Fruit fly (Drosophila melanogaster) whole organism, embryonic: ENCODE data around the gene Hph.

Source experiments
- Asciz ChIP-seq: fragments of 200-800 bp; sonication (Bioruptor generic); optimal IDR thresholded peaks from 2 replicates; lab custom pipeline; 2017; ENCODE audit warnings: missing biosample characterization, mild to moderate bottlenecking, missing genetic modification characterization, missing genetic modification reagents
- CG10147 ChIP-seq: fragments of 200-800 bp; sonication (Bioruptor generic); optimal IDR thresholded peaks from 2 replicates; lab custom pipeline; 2019; ENCODE audit warnings: missing biosample characterization, mild to moderate bottlenecking, missing genetic modification characterization, moderate library complexity
- CG12219 ChIP-seq: fragments of 200-800 bp; sonication (Bioruptor generic); optimal IDR thresholded peaks from 3 replicates; lab custom pipeline; 2018; ENCODE audit warnings: missing biosample characterization, mild to moderate bottlenecking, missing genetic modification characterization
- CG12659 ChIP-seq: fragments of 200-800 bp; sonication (Bioruptor generic); optimal IDR thresholded peaks from 3 replicates; lab custom pipeline; 2017; ENCODE audit warnings: mild to moderate bottlenecking, missing biosample characterization, missing genetic modification reagents, missing genetic modification characterization
- CG12769 ChIP-seq: fragments of 200-800 bp; sonication (Bioruptor generic); optimal IDR thresholded peaks from 2 replicates; lab custom pipeline; 2019; ENCODE audit warnings: missing biosample characterization, mild to moderate bottlenecking, missing genetic modification characterization, moderate library complexity
- CG15073 ChIP-seq: fragments of 200-800 bp; sonication (Bioruptor generic); optimal IDR thresholded peaks from 2 replicates; lab custom pipeline; 2016; ENCODE audit warnings: missing biosample characterization, missing genetic modification characterization
- CG15479 ChIP-seq: fragments of 200-800 bp; sonication (Bioruptor generic); optimal IDR thresholded peaks from 3 replicates; lab custom pipeline; 2019; ENCODE audit warnings: missing biosample characterization, mild to moderate bottlenecking, missing genetic modification characterization, moderate library complexity
- CG3163 ChIP-seq: fragments of 200-800 bp; sonication (Bioruptor generic); optimal IDR thresholded peaks from 3 replicates; lab custom pipeline; 2016; ENCODE audit warnings: missing biosample characterization, missing genetic modification characterization
- CG7357 ChIP-seq: fragments of 200-800 bp; sonication (Bioruptor generic); IDR thresholded peaks from 3 replicates; pipeline ENCODE4 v1.3.6; 2022; ENCODE audit warnings: missing biosample characterization, missing genetic modification characterization
- CG7963 ChIP-seq: fragments of 200-800 bp; sonication (Bioruptor generic); IDR thresholded peaks from 3 replicates; pipeline ENCODE4 v1.3.6; 2022; ENCODE audit warnings: missing biosample characterization, missing genetic modification characterization; ENCODE audit not compliant: partially characterized antibody
- CG8359 ChIP-seq: fragments of 200-800 bp; sonication (Bioruptor generic); optimal IDR thresholded peaks from 2 replicates; lab custom pipeline; 2017; ENCODE audit warnings: missing biosample characterization, mild to moderate bottlenecking, missing genetic modification characterization, borderline replicate concordance
- CG9609 ChIP-seq: fragments of 200-800 bp; sonication (Bioruptor generic); optimal IDR thresholded peaks from 3 replicates; lab custom pipeline; 2016; ENCODE audit warnings: missing biosample characterization, missing genetic modification characterization
- Dll ChIP-seq: fragments of 200-800 bp; sonication (Bioruptor generic); IDR thresholded peaks from 4 replicates; pipeline ENCODE4 v1.3.6; 2022; ENCODE audit warnings: missing biosample characterization, missing genetic modification characterization; ENCODE audit not compliant: partially characterized antibody
- Doc3 ChIP-seq: fragments of 200-800 bp; sonication (Bioruptor generic); IDR thresholded peaks from 3 replicates; pipeline ENCODE4 v1.3.6; 2022; ENCODE audit warnings: missing biosample characterization, missing genetic modification characterization; ENCODE audit not compliant: partially characterized antibody
- E2f1 ChIP-seq: fragments of 200-800 bp; sonication (Bioruptor generic); IDR thresholded peaks from 2 replicates; pipeline ENCODE4 v1.3.6; 2022; ENCODE audit warnings: missing biosample characterization, missing genetic modification characterization
- Fer1 ChIP-seq: fragments of 200-800 bp; sonication (Bioruptor generic); optimal IDR thresholded peaks from 2 replicates; lab custom pipeline; 2017; ENCODE audit warnings: missing biosample characterization, mild to moderate bottlenecking, missing genetic modification characterization
- HmgZ ChIP-seq: fragments of 200-800 bp; sonication (Bioruptor generic); optimal IDR thresholded peaks from 2 replicates; lab custom pipeline; 2018; ENCODE audit warnings: missing biosample characterization, mild to moderate bottlenecking, missing genetic modification characterization
- Hsf ChIP-seq: fragments of 200-800 bp; sonication (Bioruptor generic); optimal IDR thresholded peaks from 3 replicates; lab custom pipeline; 2016; ENCODE audit warnings: missing biosample characterization, missing genetic modification characterization
- NC2β ChIP-seq: fragments of 200-800 bp; sonication (Bioruptor generic); optimal IDR thresholded peaks from 2 replicates; lab custom pipeline; 2016; ENCODE audit warnings: missing biosample characterization, missing genetic modification characterization
- Neu2 ChIP-seq: fragments of 200-800 bp; sonication (Bioruptor generic); optimal IDR thresholded peaks from 3 replicates; lab custom pipeline; 2016; ENCODE audit warnings: missing biosample characterization, missing genetic modification characterization, borderline replicate concordance
- Nf-YB ChIP-seq: fragments of 200-800 bp; sonication (Bioruptor generic); optimal IDR thresholded peaks from 3 replicates; lab custom pipeline; 2019; ENCODE audit warnings: missing biosample characterization, mild to moderate bottlenecking, missing genetic modification characterization, moderate library complexity
- Ravus ChIP-seq: fragments of 200-800 bp; sonication (Bioruptor generic); IDR thresholded peaks from 2 replicates; pipeline ENCODE4 v1.3.6; 2022; ENCODE audit warnings: missing biosample characterization, missing genetic modification characterization
- Side ChIP-seq: fragments of 200-800 bp; sonication (Bioruptor generic); optimal IDR thresholded peaks from 2 replicates; lab custom pipeline; 2016; ENCODE audit warnings: missing biosample characterization, missing genetic modification characterization
- Spps ChIP-seq: fragments of 200-800 bp; sonication (Bioruptor generic); optimal IDR thresholded peaks from 2 replicates; lab custom pipeline; 2018; ENCODE audit warnings: missing biosample characterization, mild to moderate bottlenecking, missing genetic modification characterization
- Ssrp ChIP-seq: fragments of 200-800 bp; sonication (Bioruptor generic); optimal IDR thresholded peaks from 2 replicates; lab custom pipeline; 2018; ENCODE audit warnings: missing biosample characterization, mild to moderate bottlenecking, missing genetic modification characterization, moderate library complexity
- Taf1 ChIP-seq: fragments of 200-800 bp; sonication (Bioruptor generic); IDR thresholded peaks from 2 replicates; pipeline ENCODE4 v1.3.6; 2022; ENCODE audit warnings: missing biosample characterization, missing genetic modification characterization
- YL-1 ChIP-seq: fragments of 200-800 bp; sonication (Bioruptor generic); optimal IDR thresholded peaks from 3 replicates; lab custom pipeline; 2017; ENCODE audit warnings: missing biosample characterization, mild to moderate bottlenecking, missing genetic modification characterization
- ash1 ChIP-seq: fragments of 200-800 bp; sonication (Bioruptor generic); optimal IDR thresholded peaks from 2 replicates; lab custom pipeline; 2018; ENCODE audit warnings: missing biosample characterization, mild to moderate bottlenecking, missing genetic modification characterization
- az2 ChIP-seq: fragments of 200-800 bp; sonication (Bioruptor generic); optimal IDR thresholded peaks from 3 replicates; lab custom pipeline; 2016; ENCODE audit warnings: missing biosample characterization, missing genetic modification characterization
- bsh ChIP-seq, 2 experiments: fragments of 200-800 bp; sonication (Bioruptor generic); optimal IDR thresholded peaks; 2 replicates each; lab custom pipeline; 2017 to 2018; ENCODE audit warnings: mild to moderate bottlenecking in 2 of 2, missing biosample characterization in 2 of 2, missing genetic modification characterization in 2 of 2, moderate library complexity in 1 of 2
- chn ChIP-seq: fragments of 200-800 bp; sonication (Bioruptor generic); optimal IDR thresholded peaks from 2 replicates; lab custom pipeline; 2016; ENCODE audit warnings: missing biosample characterization, missing genetic modification characterization
- dm ChIP-seq: fragments of 200-800 bp; sonication (Bioruptor generic); optimal IDR thresholded peaks from 3 replicates; lab custom pipeline; 2016; ENCODE audit warnings: missing biosample characterization, missing genetic modification characterization
- dmrt11E ChIP-seq: fragments of 200-800 bp; sonication (Bioruptor generic); optimal IDR thresholded peaks from 3 replicates; lab custom pipeline; 2018; ENCODE audit warnings: missing biosample characterization, mild to moderate bottlenecking, missing genetic modification characterization, moderate library complexity
- gem ChIP-seq: fragments of 200-800 bp; sonication (Bioruptor generic); optimal IDR thresholded peaks from 2 replicates; lab custom pipeline; 2019; ENCODE audit warnings: missing biosample characterization, mild to moderate bottlenecking, missing genetic modification characterization, moderate library complexity
- hb ChIP-seq: fragments of 200-800 bp; sonication (Bioruptor generic); IDR thresholded peaks from 3 replicates; pipeline ENCODE4 v1.3.6; 2022; ENCODE audit warnings: missing biosample characterization, missing genetic modification characterization; ENCODE audit not compliant: partially characterized antibody
- hkb ChIP-seq, 2 experiments: fragments of 200-800 bp in 1 of 2; fragments of >200 bp in 1 of 2; sonication (Bioruptor generic) in 1 of 2; IDR thresholded peaks in 1 of 2; optimal IDR thresholded peaks in 1 of 2; 2 replicates each; pipeline versions ENCODE4 v1.3.6 to Lab custom; 2017 to 2022; ENCODE audit warnings: missing biosample characterization in 1 of 2, missing genetic modification characterization in 1 of 2
- lbe ChIP-seq: fragments of 200-800 bp; sonication (Bioruptor generic); optimal IDR thresholded peaks from 2 replicates; lab custom pipeline; 2016; ENCODE audit warnings: missing biosample characterization, mild to moderate bottlenecking, missing genetic modification characterization
- nmo ChIP-seq: fragments of 200-800 bp; sonication (Bioruptor generic); optimal IDR thresholded peaks from 2 replicates; lab custom pipeline; 2018; ENCODE audit warnings: missing biosample characterization, mild to moderate bottlenecking, missing genetic modification characterization, moderate library complexity
- org-1 ChIP-seq: fragments of 200-800 bp; sonication (Bioruptor generic); optimal IDR thresholded peaks from 2 replicates; lab custom pipeline; 2017; ENCODE audit warnings: missing biosample characterization, missing genetic modification characterization
- otp ChIP-seq: fragments of 200-800 bp; sonication (Bioruptor generic); IDR thresholded peaks from 3 replicates; pipeline ENCODE4, ENCODE4 v1.3.6; 2022; ENCODE audit warnings: missing biosample characterization, missing genetic modification characterization
- pan ChIP-seq, 4 experiments: fragments of >200 bp in 3 of 4; fragments of 200-800 bp in 1 of 4; sonication (Bioruptor generic) in 1 of 4; optimal IDR thresholded peaks in 3 of 4; IDR thresholded peaks in 1 of 4; 2 replicates each; pipeline versions ENCODE4 v1.3.6 to Lab custom; 2017 to 2022; ENCODE audit warnings: missing biosample characterization in 2 of 4, missing genetic modification characterization in 2 of 4, mixed read lengths in 1 of 4
- repo ChIP-seq: fragments of 200-800 bp; sonication (Bioruptor generic); optimal IDR thresholded peaks from 2 replicates; lab custom pipeline; 2016; ENCODE audit warnings: missing biosample characterization, missing genetic modification characterization
- sc ChIP-seq, 3 experiments: fragments of >200 bp in 2 of 3; fragments of 200-800 bp in 1 of 3; sonication (Bioruptor generic) in 1 of 3; optimal IDR thresholded peaks; 2 replicates in 2 of 3; 3 replicates in 1 of 3; lab custom pipeline; 2017; ENCODE audit warnings: mild to moderate bottlenecking in 1 of 3, missing biosample characterization in 1 of 3, missing genetic modification characterization in 1 of 3, missing genetic modification reagents in 1 of 3
- twi ChIP-seq: fragments of 200-800 bp; optimal IDR thresholded peaks from 2 replicates; lab custom pipeline; 2019; ENCODE audit warnings: missing biosample characterization, mild to moderate bottlenecking, missing genetic modification characterization, moderate library complexity
- zfh2 ChIP-seq: fragments of 200-800 bp; sonication (Bioruptor generic); optimal IDR thresholded peaks from 2 replicates; lab custom pipeline; 2016; ENCODE audit warnings: missing biosample characterization, missing genetic modification characterization

Gene Hph

dm6 chr3R:5263311-5264250, 6.7 kb downstream of the Hph start (continued):
- TF ChIP-seq E2f1 (GFP tag; lab: Robert Waterston, UW), result peak; percentile 72
- peak; percentile 87 for TF ChIP-seq Ssrp (tag; lab: Kevin White, UChicago)
- TF ChIP-seq dmrt11E (tag; lab: Kevin White, UChicago), result peak; percentile 83
- no peak for TF ChIP-seq lbe (GFP tag; lab: Kevin White, UChicago)
- peak; percentile 42 to 82 for TF ChIP-seq bsh (GFP tag; optimal IDR thresholded peaks at IDR 0.05; lab: Kevin White, UChicago)
- TF ChIP-seq Ravus, result peak; percentile 42
- TF ChIP-seq Taf1 (GFP tag; lab: Robert Waterston, UW), result no peak
- peak; percentile 11 for TF ChIP-seq chn (GFP tag; lab: Kevin White, UChicago)
- TF ChIP-seq Side (GFP tag; lab: Kevin White, UChicago), result no peak
- TF ChIP-seq CG7357, result peak; percentile 73
- TF ChIP-seq org-1 (GFP tag; lab: Kevin White, UChicago), result peak; percentile 49
- TF ChIP-seq Spps (tag; lab: Kevin White, UChicago), result peak; percentile 58
- TF ChIP-seq gem (tag; lab: Kevin White, UChicago), result peak; percentile 94
- peak; percentile 4 for TF ChIP-seq Hsf (GFP tag; lab: Kevin White, UChicago)
- TF ChIP-seq zfh2 (GFP tag; lab: Kevin White, UChicago), result peak; percentile 8
- peak; percentile 77 for TF ChIP-seq CG10147 (GFP tag; lab: Kevin White, UChicago)
- TF ChIP-seq YL-1 (GFP tag; lab: Kevin White, UChicago), result peak; percentile 62
- TF ChIP-seq CG9609 (GFP tag; lab: Kevin White, UChicago), result no peak
- peak; percentile 81 for TF ChIP-seq CG12769 (tag; lab: Kevin White, UChicago)
- TF ChIP-seq nmo (GFP tag; lab: Kevin White, UChicago), result peak; percentile 93
- TF ChIP-seq CG3163 (GFP tag; lab: Kevin White, UChicago), result no peak
- no peak for TF ChIP-seq Neu2 (GFP tag; lab: Kevin White, UChicago)
- peak; percentile 94 for TF ChIP-seq CG12659 (GFP tag; lab: Kevin White, UChicago)
- peak; percentile 78 for TF ChIP-seq CG8359 (GFP tag; lab: Kevin White, UChicago)
- TF ChIP-seq dm (GFP tag; lab: Kevin White, UChicago), result no peak
- peak; percentile 71 for TF ChIP-seq Nf-YB (GFP tag; lab: Kevin White, UChicago)
- peak; percentile 85 for TF ChIP-seq Fer1 (GFP tag; lab: Kevin White, UChicago)
- peak; percentile 71 for TF ChIP-seq az2 (GFP tag; lab: Kevin White, UChicago)
- peak; percentile 41 for TF ChIP-seq CG12219 (GFP tag; lab: Kevin White, UChicago)
- peak; percentile 87 for TF ChIP-seq Asciz (GFP tag; lab: Kevin White, UChicago)
- no peak for TF ChIP-seq CG7963 (GFP tag; lab: Robert Waterston, UW)
- TF ChIP-seq CG15073 (GFP tag; lab: Kevin White, UChicago), result no peak
- TF ChIP-seq CG15479 (GFP tag; lab: Kevin White, UChicago), result peak; percentile 74
- peak; percentile 80 for TF ChIP-seq twi (tag; lab: Kevin White, UChicago)
- peak; percentile 16; the same call in 1 of the 3 replicates for TF ChIP-seq Doc3 (GFP tag; lab: Robert Waterston, UW)
- no peak; the same call in 2 of the 3 replicates for TF ChIP-seq otp (GFP tag; lab: Robert Waterston, UW)
- TF ChIP-seq pan (optimal IDR thresholded peaks at IDR 0.05; lab: Kevin White, UChicago), result peak in 1 of 2 experiments; percentile 23
- TF ChIP-seq pan (GFP tag; optimal IDR thresholded peaks at IDR 0.05 in 1 of 2, IDR thresholded peaks at IDR 0.05 in 1 of 2), result peak in 1 of 2 experiments; percentile 75
- TF ChIP-seq repo (GFP tag; lab: Kevin White, UChicago), result no peak
- TF ChIP-seq sc (optimal IDR thresholded peaks at IDR 0.05; lab: Kevin White, UChicago), result no peak
- TF ChIP-seq sc (GFP tag; optimal IDR thresholded peaks at IDR 0.05; lab: Kevin White, UChicago), result peak; percentile 81
- no peak for TF ChIP-seq hb
- TF ChIP-seq ash1 (GFP tag; lab: Kevin White, UChicago), result no peak
- TF ChIP-seq hkb (optimal IDR thresholded peaks at IDR 0.05; lab: Kevin White, UChicago), result no peak
- TF ChIP-seq hkb (GFP tag; IDR thresholded peaks at IDR 0.05; lab: Robert Waterston, UW), result peak; percentile 68
- TF ChIP-seq NC2β (GFP tag; lab: Kevin White, UChicago), result no peak
- TF ChIP-seq HmgZ (tag; lab: Kevin White, UChicago), result no peak
- 0 out of 4 replicates have a peak, but pooled peaks have one; percentile 29 for TF ChIP-seq Dll (GFP tag; lab: Robert Waterston, UW)
